Worm (Caenorhabditis elegans) whole organism, L2 larva: Measurements from ENCODE around the gene ZK795.3.

ENCODE experiments used
- C34F6.9 ChIP-seq: fragments of 150-350 bp; optimal IDR thresholded peaks from 2 replicates; lab custom pipeline; 2014; ENCODE audit warnings: missing biosample characterization, missing genetic modification characterization
- R02D3.7 ChIP-seq: fragments of 150-350 bp; optimal IDR thresholded peaks from 2 replicates; lab custom pipeline; 2014; ENCODE audit warnings: missing biosample characterization, missing genetic modification characterization
- ZK546.5 ChIP-seq: sonication (generic microtip); optimal IDR thresholded peaks from 2 replicates; lab custom pipeline; 2017; ENCODE audit warnings: missing biosample characterization, missing genetic modification characterization
- alr-1 ChIP-seq: fragments of 150-350 bp; optimal IDR thresholded peaks from 2 replicates; lab custom pipeline; 2014; ENCODE audit warnings: missing biosample characterization, missing genetic modification characterization
- crh-2 ChIP-seq: sonication (generic microtip); optimal IDR thresholded peaks from 2 replicates; lab custom pipeline; 2017; ENCODE audit warnings: missing biosample characterization, missing genetic modification characterization
- fos-1 ChIP-seq: fragments of 150-350 bp; optimal IDR thresholded peaks from 2 replicates; lab custom pipeline; 2014; ENCODE audit warnings: missing biosample characterization, missing genetic modification characterization
- gmeb-1 ChIP-seq: fragments of 150-350 bp; optimal IDR thresholded peaks from 2 replicates; lab custom pipeline; 2014; ENCODE audit warnings: missing biosample characterization, missing genetic modification characterization
- lin-11 ChIP-seq: fragments of 150-350 bp; sonication (generic microtip); optimal IDR thresholded peaks from 2 replicates; lab custom pipeline; 2014; ENCODE audit warnings: missing biosample characterization, missing genetic modification characterization, inconsistent platforms, mixed read lengths
- lsy-2 ChIP-seq, 2 experiments: fragments of 150-350 bp in 1 of 2; sonication (generic microtip) in 1 of 2; optimal IDR thresholded peaks; 2 replicates each; lab custom pipeline; 2014 to 2017; ENCODE audit warnings: missing biosample characterization in 2 of 2, missing genetic modification characterization in 2 of 2
- nhr-10 ChIP-seq: sonication (generic microtip); optimal IDR thresholded peaks from 2 replicates; lab custom pipeline; 2017; ENCODE audit warnings: missing biosample characterization, missing genetic modification characterization
- nhr-21 ChIP-seq: fragments of 150-350 bp; optimal IDR thresholded peaks from 2 replicates; lab custom pipeline; 2014; ENCODE audit warnings: missing biosample characterization, missing genetic modification characterization
- sem-4 ChIP-seq: fragments of 150-350 bp; optimal IDR thresholded peaks from 2 replicates; lab custom pipeline; 2014; ENCODE audit warnings: missing biosample characterization, missing genetic modification reagents, missing genetic modification characterization
- sma-9 ChIP-seq, 2 experiments: fragments of 150-350 bp in 1 of 2; sonication (generic microtip) in 1 of 2; optimal IDR thresholded peaks; 2 replicates each; lab custom pipeline; 2014 to 2016; ENCODE audit warnings: missing genetic modification characterization in 2 of 2, mild to moderate bottlenecking in 1 of 2, missing biosample characterization in 1 of 2, missing compliant biosample characterization in 1 of 2, missing genetic modification reagents in 1 of 2, moderate library complexity in 1 of 2
- unc-39 ChIP-seq: fragments of 150-350 bp; optimal IDR thresholded peaks from 2 replicates; lab custom pipeline; 2014; ENCODE audit warnings: missing biosample characterization, missing genetic modification characterization
- unc-55 ChIP-seq: fragments of 150-350 bp; sonication (generic microtip); optimal IDR thresholded peaks from 3 replicates; lab custom pipeline; 2014; ENCODE audit warnings: missing biosample characterization, missing genetic modification reagents, missing genetic modification characterization
- zag-1 ChIP-seq: fragments of 150-350 bp; optimal IDR thresholded peaks from 2 replicates; lab custom pipeline; 2014; ENCODE audit warnings: missing biosample characterization, missing genetic modification characterization
- ztf-11 ChIP-seq: sonication (generic microtip); optimal IDR thresholded peaks from 2 replicates; lab custom pipeline; 2017; ENCODE audit warnings: missing biosample characterization, missing genetic modification characterization
- ztf-4 ChIP-seq: fragments of 150-350 bp; optimal IDR thresholded peaks from 2 replicates; lab custom pipeline; 2014; ENCODE audit warnings: missing biosample characterization, missing genetic modification characterization

ZK795.3 gene

ce11 chrIV:12600941-12601340 lies 41.8 kb downstream of the ZK795.3 start:
- TF ChIP-seq ZK546.5 (tag; lab: Kevin White, UChicago): no peak
- TF ChIP-seq sma-9 (GFP tag; optimal IDR thresholded peaks at IDR 0.05; lab: Kevin White, UChicago): peak; percentile 44
- no peak for TF ChIP-seq sma-9 (tag; optimal IDR thresholded peaks at IDR 0.05; lab: Kevin White, UChicago)
- peak; percentile 25 for TF ChIP-seq crh-2 (tag; lab: Kevin White, UChicago)
- no peak for TF ChIP-seq ztf-4 (tag; lab: Kevin White, UChicago)
- TF ChIP-seq zag-1 (tag; lab: Kevin White, UChicago): no peak
- peak; percentile 85 for TF ChIP-seq fos-1
- TF ChIP-seq R02D3.7: no peak

- TF ChIP-seq unc-39 (no peak), gmeb-1 (tag; lab: Kevin White, UChicago) (peak; percentile 63), ztf-11 (tag; lab: Kevin White, UChicago) (no peak), sem-4 (tag; lab: Kevin White, UChicago) (no peak), nhr-21 (tag; lab: Kevin White, UChicago) (no peak), lsy-2 (tag; optimal IDR thresholded peaks at IDR 0.05; lab: Kevin White, UChicago) (peak in 1 of 2 experiments; percentile 67), nhr-10 (no peak), alr-1 (tag; lab: Kevin White, UChicago) (no peak), C34F6.9 (tag; lab: Kevin White, UChicago) (peak; percentile 50), fos-1 (peak; percentile 29), lin-11 (tag; lab: Kevin White, UChicago) (no peak), unc-55 (GFP tag; lab: Kevin White, UChicago) (peak; percentile 46)
These were observed 46.2 kb downstream of the ZK795.3 start, which contains the start of gene Y55D9A.2 for ce11 chrIV:12605401-12605800. Gene Y55D9A.2 (minus strand): TSS chrIV:12605431.
